Worm (Caenorhabditis elegans) whole organism, L2 larva: Measurements from ENCODE around the gene pas-6.
A peak's percentile ranks its signal among the peaks of the same experiment; 100 is the strongest.

ENCODE experiments used
- C34F6.9 ChIP-seq: fragments of 150-350 bp; optimal IDR thresholded peaks from 2 replicates; lab custom pipeline; 2014; ENCODE audit warnings: missing biosample characterization, missing genetic modification characterization
- R02D3.7 ChIP-seq: fragments of 150-350 bp; optimal IDR thresholded peaks from 2 replicates; lab custom pipeline; 2014; ENCODE audit warnings: missing biosample characterization, missing genetic modification characterization
- zag-1 ChIP-seq: fragments of 150-350 bp; optimal IDR thresholded peaks from 2 replicates; lab custom pipeline; 2014; ENCODE audit warnings: missing biosample characterization, missing genetic modification characterization

ce11 chrV:5584293-5584776 is at the start of gene pas-6:
- TF ChIP-seq R02D3.7 (tag; lab: Kevin White, UChicago): no peak
- peak; percentile 49 for TF ChIP-seq C34F6.9 (tag; lab: Kevin White, UChicago)
- no peak for TF ChIP-seq zag-1 (tag; lab: Kevin White, UChicago)
